Fruit fly (Drosophila melanogaster) whole organism, embryonic: ENCODE results near the gene CG9961.

Experiments used
- Ada2b ChIP-seq: fragments of 200-800 bp; sonication (Bioruptor generic); IDR thresholded peaks from 2 replicates; pipeline ENCODE4 v1.3.6; 2022; ENCODE audit warnings: missing biosample characterization, missing genetic modification characterization
- Atf6 ChIP-seq: fragments of 200-800 bp; sonication (Bioruptor generic); IDR thresholded peaks from 2 replicates; pipeline ENCODE4 v1.3.6; 2022; ENCODE audit warnings: missing biosample characterization, missing genetic modification characterization
- CG1024 ChIP-seq: fragments of 200-800 bp; sonication (Bioruptor generic); IDR thresholded peaks from 2 replicates; pipeline ENCODE4 v1.3.6; 2022; ENCODE audit warnings: missing biosample characterization, missing genetic modification characterization
- CG10267 ChIP-seq: fragments of 200-800 bp; sonication (Bioruptor generic); optimal IDR thresholded peaks from 2 replicates; lab custom pipeline; 2018; ENCODE audit warnings: missing biosample characterization, mild to moderate bottlenecking, missing genetic modification characterization, moderate library complexity
- CG10366 ChIP-seq: fragments of 200-800 bp; sonication (Bioruptor generic); IDR thresholded peaks from 2 replicates; pipeline ENCODE4 v1.3.6; 2022; ENCODE audit warnings: missing biosample characterization, missing genetic modification characterization
- CG11085 ChIP-seq: fragments of 200-800 bp; sonication (Bioruptor generic); IDR thresholded peaks from 2 replicates; pipeline ENCODE4 v1.3.6; 2022; ENCODE audit warnings: missing biosample characterization, missing genetic modification characterization
- CG11093 ChIP-seq: fragments of 200-800 bp; sonication (Bioruptor generic); IDR thresholded peaks from 3 replicates; pipeline ENCODE4 v1.3.6; 2022; ENCODE audit warnings: missing biosample characterization, missing genetic modification characterization
- CG12299 ChIP-seq: fragments of 200-800 bp; sonication (Bioruptor generic); optimal IDR thresholded peaks from 2 replicates; lab custom pipeline; 2018; ENCODE audit warnings: missing biosample characterization, mild to moderate bottlenecking, missing genetic modification characterization
- CG1233 ChIP-seq: fragments of 200-800 bp; sonication (Bioruptor generic); optimal IDR thresholded peaks from 4 replicates; lab custom pipeline; 2018; ENCODE audit warnings: missing biosample characterization, mild to moderate bottlenecking, missing genetic modification characterization
- CG13123 ChIP-seq: fragments of 200-800 bp; sonication (Bioruptor generic); optimal IDR thresholded peaks from 2 replicates; lab custom pipeline; 2016; ENCODE audit warnings: missing biosample characterization, missing genetic modification characterization
- CG13775 ChIP-seq: fragments of 200-800 bp; sonication (Bioruptor generic); optimal IDR thresholded peaks from 3 replicates; lab custom pipeline; 2017; ENCODE audit warnings: missing biosample characterization, mild to moderate bottlenecking, missing genetic modification characterization
- CG14667 ChIP-seq: fragments of 200-800 bp; sonication (Bioruptor generic); IDR thresholded peaks from 2 replicates; pipeline ENCODE4 v1.3.6; 2022; ENCODE audit warnings: missing biosample characterization, missing genetic modification characterization
- CG17912 ChIP-seq: fragments of 200-800 bp; sonication (Bioruptor generic); optimal IDR thresholded peaks from 2 replicates; lab custom pipeline; 2018; ENCODE audit warnings: missing biosample characterization, mild to moderate bottlenecking, missing genetic modification characterization
- CG18764 ChIP-seq: fragments of 200-800 bp; sonication (Bioruptor generic); optimal IDR thresholded peaks from 3 replicates; lab custom pipeline; 2016; ENCODE audit warnings: missing biosample characterization, missing genetic modification characterization
- CG2199 ChIP-seq: fragments of 200-800 bp; sonication (Bioruptor generic); IDR thresholded peaks from 3 replicates; pipeline ENCODE4 v1.3.6; 2022; ENCODE audit warnings: missing biosample characterization, missing genetic modification characterization
- CG5180 ChIP-seq: fragments of 200-800 bp; sonication (Bioruptor generic); optimal IDR thresholded peaks from 3 replicates; lab custom pipeline; 2017; ENCODE audit warnings: missing biosample characterization, missing genetic modification characterization, mild to moderate bottlenecking, moderate library complexity, missing genetic modification reagents
- CG5953 ChIP-seq: fragments of 200-800 bp; sonication (Bioruptor generic); IDR thresholded peaks from 2 replicates; pipeline ENCODE4 v1.3.6; 2022; ENCODE audit warnings: missing biosample characterization, missing genetic modification characterization
- CG7556 ChIP-seq: fragments of 200-800 bp; sonication (Bioruptor generic); optimal IDR thresholded peaks from 2 replicates; lab custom pipeline; 2017; ENCODE audit warnings: missing biosample characterization, mild to moderate bottlenecking, missing genetic modification characterization
- CG8924 ChIP-seq: fragments of 200-800 bp; optimal IDR thresholded peaks from 3 replicates; lab custom pipeline; 2019; ENCODE audit warnings: missing biosample characterization, mild to moderate bottlenecking, missing genetic modification characterization, moderate library complexity
- CG9609 ChIP-seq: fragments of 200-800 bp; sonication (Bioruptor generic); optimal IDR thresholded peaks from 3 replicates; lab custom pipeline; 2016; ENCODE audit warnings: missing biosample characterization, missing genetic modification characterization
- CHES-1-like ChIP-seq: fragments of 200-800 bp; sonication (Bioruptor generic); optimal IDR thresholded peaks from 2 replicates; lab custom pipeline; 2016; ENCODE audit warnings: missing biosample characterization, missing genetic modification characterization
- D19B ChIP-seq: fragments of 200-800 bp; sonication (Bioruptor generic); optimal IDR thresholded peaks from 2 replicates; lab custom pipeline; 2017; ENCODE audit warnings: missing biosample characterization, mild to moderate bottlenecking, missing genetic modification characterization
- Dek ChIP-seq: fragments of 200-800 bp; sonication (Bioruptor generic); optimal IDR thresholded peaks from 3 replicates; lab custom pipeline; 2019; ENCODE audit warnings: missing biosample characterization, mild to moderate bottlenecking, missing genetic modification characterization, moderate library complexity
- H15 ChIP-seq: fragments of 200-800 bp; sonication (Bioruptor generic); IDR thresholded peaks from 3 replicates; pipeline ENCODE4 v1.3.6; 2022; ENCODE audit warnings: missing biosample characterization, missing genetic modification characterization
- Kr ChIP-seq: fragments of 200-800 bp; sonication (Bioruptor generic); optimal IDR thresholded peaks from 2 replicates; lab custom pipeline; 2017; ENCODE audit warnings: missing biosample characterization, mild to moderate bottlenecking, missing genetic modification characterization
- Lim3 ChIP-seq: fragments of 200-800 bp; sonication (Bioruptor generic); IDR thresholded peaks from 2 replicates; pipeline ENCODE4 v1.3.6; 2022; ENCODE audit warnings: missing biosample characterization, missing genetic modification characterization
- Meics ChIP-seq: fragments of 200-800 bp; sonication (Bioruptor generic); optimal IDR thresholded peaks from 2 replicates; lab custom pipeline; 2017; ENCODE audit warnings: missing biosample characterization, mild to moderate bottlenecking, missing genetic modification characterization
- NfI ChIP-seq: fragments of 200-800 bp; sonication (Bioruptor generic); optimal IDR thresholded peaks from 3 replicates; lab custom pipeline; 2018; ENCODE audit warnings: missing biosample characterization, mild to moderate bottlenecking, missing genetic modification characterization, moderate library complexity
- PHDP ChIP-seq: fragments of 200-800 bp; sonication (Bioruptor generic); optimal IDR thresholded peaks from 3 replicates; lab custom pipeline; 2018; ENCODE audit warnings: missing biosample characterization, mild to moderate bottlenecking, missing genetic modification characterization, moderate library complexity
- Scr ChIP-seq: fragments of 200-800 bp; sonication (Bioruptor generic); IDR thresholded peaks from 2 replicates; pipeline ENCODE4 v1.3.6; 2022; ENCODE audit warnings: missing biosample characterization, missing genetic modification characterization; ENCODE audit not compliant: partially characterized antibody
- Sin3A ChIP-seq: fragments of >200 bp; optimal IDR thresholded peaks from 2 replicates; lab custom pipeline; 2018
- al ChIP-seq: fragments of 200-800 bp; sonication (Bioruptor generic); IDR thresholded peaks from 2 replicates; pipeline ENCODE4 v1.3.6; 2022; ENCODE audit warnings: missing biosample characterization, missing genetic modification characterization
- chinmo ChIP-seq: fragments of 200-800 bp; sonication (Bioruptor generic); IDR thresholded peaks from 4 replicates; pipeline ENCODE4 v1.3.6; 2022; ENCODE audit warnings: missing biosample characterization, missing genetic modification characterization; ENCODE audit not compliant: partially characterized antibody
- danr ChIP-seq: fragments of 200-800 bp; sonication (Bioruptor generic); IDR thresholded peaks from 2 replicates; pipeline ENCODE4 v1.3.6; 2022; ENCODE audit warnings: missing biosample characterization, missing genetic modification characterization
- exex ChIP-seq: fragments of 200-800 bp; sonication (Bioruptor generic); optimal IDR thresholded peaks from 4 replicates; lab custom pipeline; 2018; ENCODE audit warnings: missing biosample characterization, mild to moderate bottlenecking, missing genetic modification characterization, moderate library complexity
- eyg ChIP-seq: fragments of 200-800 bp; sonication (Bioruptor generic); optimal IDR thresholded peaks from 3 replicates; lab custom pipeline; 2016; ENCODE audit warnings: missing biosample characterization, missing genetic modification characterization
- fd102C ChIP-seq: fragments of 200-800 bp; sonication (Bioruptor generic); optimal IDR thresholded peaks from 2 replicates; lab custom pipeline; 2018; ENCODE audit warnings: missing biosample characterization, mild to moderate bottlenecking, missing genetic modification characterization, moderate library complexity
- hb ChIP-seq: fragments of 200-800 bp; sonication (Bioruptor generic); IDR thresholded peaks from 3 replicates; pipeline ENCODE4 v1.3.6; 2022; ENCODE audit warnings: missing biosample characterization, missing genetic modification characterization; ENCODE audit not compliant: partially characterized antibody
- hkb ChIP-seq, 2 experiments: fragments of 200-800 bp in 1 of 2; fragments of >200 bp in 1 of 2; sonication (Bioruptor generic) in 1 of 2; IDR thresholded peaks in 1 of 2; optimal IDR thresholded peaks in 1 of 2; 2 replicates each; pipeline versions ENCODE4 v1.3.6 to Lab custom; 2017 to 2022; ENCODE audit warnings: missing biosample characterization in 1 of 2, missing genetic modification characterization in 1 of 2
- kni ChIP-seq: fragments of 200-800 bp; sonication (Bioruptor generic); optimal IDR thresholded peaks from 3 replicates; lab custom pipeline; 2017; ENCODE audit warnings: mild to moderate bottlenecking, missing biosample characterization, missing genetic modification reagents, missing genetic modification characterization
- mam ChIP-seq: fragments of 200-800 bp; sonication (Bioruptor generic); optimal IDR thresholded peaks from 3 replicates; lab custom pipeline; 2016; ENCODE audit warnings: missing biosample characterization, missing genetic modification characterization
- nerfin-2 ChIP-seq: fragments of 200-800 bp; sonication (Bioruptor generic); IDR thresholded peaks from 2 replicates; pipeline ENCODE4 v1.3.6; 2022; ENCODE audit warnings: missing biosample characterization, missing genetic modification characterization; ENCODE audit not compliant: partially characterized antibody
- pb ChIP-seq: fragments of 200-800 bp; sonication (Bioruptor generic); optimal IDR thresholded peaks from 3 replicates; lab custom pipeline; 2016; ENCODE audit warnings: missing biosample characterization, missing genetic modification characterization
- row ChIP-seq: fragments of 200-800 bp; sonication (Bioruptor generic); IDR thresholded peaks from 3 replicates; pipeline ENCODE4 v1.3.6; 2022; ENCODE audit warnings: missing biosample characterization, missing genetic modification characterization
- sc ChIP-seq, 3 experiments: fragments of >200 bp in 2 of 3; fragments of 200-800 bp in 1 of 3; sonication (Bioruptor generic) in 1 of 3; optimal IDR thresholded peaks; 2 replicates in 2 of 3; 3 replicates in 1 of 3; lab custom pipeline; 2017; ENCODE audit warnings: mild to moderate bottlenecking in 1 of 3, missing biosample characterization in 1 of 3, missing genetic modification characterization in 1 of 3, missing genetic modification reagents in 1 of 3
- schlank ChIP-seq: fragments of 200-800 bp; sonication (Bioruptor generic); optimal IDR thresholded peaks from 2 replicates; lab custom pipeline; 2018; ENCODE audit warnings: missing biosample characterization, mild to moderate bottlenecking, missing genetic modification characterization
- scrt ChIP-seq: fragments of 200-800 bp; sonication (Bioruptor generic); optimal IDR thresholded peaks from 2 replicates; lab custom pipeline; 2018; ENCODE audit warnings: missing biosample characterization, mild to moderate bottlenecking, missing genetic modification characterization, moderate library complexity
- trh ChIP-seq: fragments of 200-800 bp; sonication (Bioruptor generic); optimal IDR thresholded peaks from 2 replicates; lab custom pipeline; 2016; ENCODE audit warnings: missing biosample characterization, missing genetic modification characterization
- twi ChIP-seq: fragments of 200-800 bp; optimal IDR thresholded peaks from 2 replicates; lab custom pipeline; 2019; ENCODE audit warnings: missing biosample characterization, mild to moderate bottlenecking, missing genetic modification characterization, moderate library complexity
- zen2 ChIP-seq: fragments of 200-800 bp; sonication (Bioruptor generic); IDR thresholded peaks from 3 replicates; pipeline ENCODE4 v1.3.6; 2022; ENCODE audit warnings: missing biosample characterization, missing genetic modification characterization; ENCODE audit not compliant: partially characterized antibody
- zf30C ChIP-seq: fragments of 200-800 bp; sonication (Bioruptor generic); optimal IDR thresholded peaks from 3 replicates; lab custom pipeline; 2018; ENCODE audit warnings: missing biosample characterization, mild to moderate bottlenecking, missing genetic modification characterization

The CG9961 gene

dm6 chr2L:2723100-2723499 is 21.6 kb downstream of the CG9961 start (continued):
- no peak for TF ChIP-seq twi (tag; lab: Kevin White, UChicago)
- no peak for TF ChIP-seq CG5180 (GFP tag; lab: Kevin White, UChicago)
- peak; percentile 25; the same call in 1 of the 3 replicates for TF ChIP-seq H15 (GFP tag; lab: Robert Waterston, UW)
- TF ChIP-seq CG13123 (GFP tag; lab: Kevin White, UChicago) = no peak
- TF ChIP-seq CG17912 (GFP tag; lab: Kevin White, UChicago) = no peak
- no peak for TF ChIP-seq zf30C (GFP tag; lab: Kevin White, UChicago)
- no peak for TF ChIP-seq CG10267 (tag; lab: Kevin White, UChicago)
- TF ChIP-seq CG11085 (GFP tag; lab: Robert Waterston, UW) = no peak
- TF ChIP-seq CG7556 (GFP tag; lab: Kevin White, UChicago) = peak; percentile 11
- no peak for TF ChIP-seq CG5953 (GFP tag; lab: Robert Waterston, UW)
- no peak for TF ChIP-seq Sin3A (lab: Kevin White, UChicago)
- no peak for TF ChIP-seq CG11093 (GFP tag; lab: Robert Waterston, UW)
- TF ChIP-seq mam (GFP tag; lab: Kevin White, UChicago) = peak; percentile 31
- TF ChIP-seq zen2 (GFP tag; lab: Robert Waterston, UW) = no peak
- TF ChIP-seq CG13775 (GFP tag; lab: Kevin White, UChicago) = no peak
- TF ChIP-seq row (GFP tag; lab: Robert Waterston, UW) = peak; percentile 66
- TF ChIP-seq CG8924 (tag; lab: Kevin White, UChicago) = no peak
- TF ChIP-seq CG2199 = no peak
- TF ChIP-seq scrt (GFP tag; lab: Kevin White, UChicago) = peak; percentile 83
- no peak for TF ChIP-seq fd102C (GFP tag; lab: Kevin White, UChicago)
- no peak for TF ChIP-seq CG12299 (tag; lab: Kevin White, UChicago)
- TF ChIP-seq hkb (optimal IDR thresholded peaks at IDR 0.05; lab: Kevin White, UChicago) = no peak
- 0 out of 2 replicates have a peak, but pooled peaks have one; percentile 20 for TF ChIP-seq hkb (GFP tag; IDR thresholded peaks at IDR 0.05; lab: Robert Waterston, UW)
- TF ChIP-seq CG14667 (GFP tag; lab: Robert Waterston, UW) = 0 out of 2 replicates have a peak, but pooled peaks have one; percentile 13
- TF ChIP-seq al (GFP tag; lab: Robert Waterston, UW) = no peak
- TF ChIP-seq NfI (GFP tag; lab: Kevin White, UChicago) = peak; percentile 3
- no peak for TF ChIP-seq CG1233 (GFP tag; lab: Kevin White, UChicago)
- TF ChIP-seq pb (GFP tag; lab: Kevin White, UChicago) = no peak
- TF ChIP-seq D19B (GFP tag; lab: Kevin White, UChicago) = peak; percentile 77
- no peak for TF ChIP-seq Ada2b (GFP tag; lab: Robert Waterston, UW)
- no peak for TF ChIP-seq kni
- TF ChIP-seq Dek (tag; lab: Kevin White, UChicago) = no peak
- TF ChIP-seq sc (optimal IDR thresholded peaks at IDR 0.05; lab: Kevin White, UChicago) = no peak
- TF ChIP-seq sc (GFP tag; optimal IDR thresholded peaks at IDR 0.05; lab: Kevin White, UChicago) = no peak
- TF ChIP-seq CG9609 (GFP tag; lab: Kevin White, UChicago) = no peak
- no peak for TF ChIP-seq CG1024 (GFP tag; lab: Robert Waterston, UW)
- no peak for TF ChIP-seq danr (GFP tag; lab: Robert Waterston, UW)
- no peak for TF ChIP-seq Lim3
- TF ChIP-seq nerfin-2 (GFP tag; lab: Robert Waterston, UW) = no peak
- no peak for TF ChIP-seq eyg (GFP tag; lab: Kevin White, UChicago)
- TF ChIP-seq chinmo (GFP tag; lab: Robert Waterston, UW) = no peak
- TF ChIP-seq PHDP (tag; lab: Kevin White, UChicago) = peak; percentile 17
- no peak for TF ChIP-seq trh (GFP tag; lab: Kevin White, UChicago)
- no peak for TF ChIP-seq CG18764 (GFP tag; lab: Kevin White, UChicago)
- TF ChIP-seq Kr (GFP tag; lab: Kevin White, UChicago) = no peak
- TF ChIP-seq exex (tag; lab: Kevin White, UChicago) = no peak
- TF ChIP-seq CG10366 (GFP tag; lab: Robert Waterston, UW) = peak; percentile 36
- TF ChIP-seq Meics (GFP tag; lab: Kevin White, UChicago) = peak; percentile 42
- no peak for TF ChIP-seq Scr (GFP tag; lab: Robert Waterston, UW)
- no peak for TF ChIP-seq CHES-1-like
- no peak for TF ChIP-seq schlank
- TF ChIP-seq Atf6 (GFP tag; lab: Robert Waterston, UW) = no peak
- TF ChIP-seq hb (GFP tag; lab: Robert Waterston, UW) = no peak
